Worm (Caenorhabditis elegans) whole organism, young adult: ENCODE measurements around the gene M04G7.2.

Experiments used
- C06A6.2 ChIP-seq: fragments of 200-800 bp; sonication (Bioruptor generic); conservative IDR thresholded peaks from 2 replicates; pipeline ENCODE4 v1.3.6; 2022; ENCODE audit warnings: missing genetic modification characterization, missing compliant biosample characterization
- F39B2.1 ChIP-seq: fragments of 200-800 bp; sonication (Bioruptor generic); IDR thresholded peaks from 2 replicates; pipeline ENCODE4 v1.3.6; 2022; ENCODE audit warnings: missing genetic modification reagents, missing genetic modification characterization, missing compliant biosample characterization
- F57A8.1 ChIP-seq: fragments of 200-800 bp; sonication (Bioruptor generic); optimal IDR thresholded peaks from 2 replicates; lab custom pipeline; 2018; ENCODE audit warnings: mild to moderate bottlenecking, missing genetic modification characterization, moderate library complexity, missing compliant biosample characterization
- K11D2.4 ChIP-seq: fragments of 200-800 bp; sonication (Bioruptor generic); IDR thresholded peaks from 2 replicates; pipeline ENCODE4 v1.3.6; 2022; ENCODE audit warnings: missing genetic modification reagents, missing genetic modification characterization, missing compliant biosample characterization
- K12H6.12 ChIP-seq: fragments of 200-800 bp; sonication (Bioruptor generic); optimal IDR thresholded peaks from 2 replicates; lab custom pipeline; 2018; ENCODE audit warnings: mild to moderate bottlenecking, missing genetic modification characterization, missing compliant biosample characterization
- T07F8.4 ChIP-seq: sonication (generic microtip); optimal IDR thresholded peaks from 2 replicates; lab custom pipeline; 2016; ENCODE audit warnings: mild to moderate bottlenecking, missing genetic modification characterization, moderate library complexity, missing compliant biosample characterization
- T26A5.8 ChIP-seq: sonication (generic microtip); optimal IDR thresholded peaks from 2 replicates; lab custom pipeline; 2016; ENCODE audit warnings: missing genetic modification characterization, missing compliant biosample characterization
- Y53F4B.3 ChIP-seq: fragments of 200-800 bp; sonication (Bioruptor generic); IDR thresholded peaks from 2 replicates; pipeline ENCODE4 v1.3.6; 2022; ENCODE audit warnings: missing genetic modification reagents, missing genetic modification characterization, missing compliant biosample characterization
- Y67H2A.10 ChIP-seq: fragments of 200-800 bp; sonication (Bioruptor generic); conservative IDR thresholded peaks from 2 replicates; pipeline ENCODE4 v1.3.6; 2022; ENCODE audit warnings: missing genetic modification reagents, missing genetic modification characterization, missing compliant biosample characterization
- Y95B8A.8 ChIP-seq: fragments of 200-800 bp; sonication (Bioruptor generic); IDR thresholded peaks from 2 replicates; pipeline ENCODE4 v1.3.6; 2022; ENCODE audit warnings: missing genetic modification reagents, missing genetic modification characterization, missing compliant biosample characterization
- ZK185.1 ChIP-seq: sonication (generic microtip); optimal IDR thresholded peaks from 2 replicates; lab custom pipeline; 2016; ENCODE audit warnings: mild to moderate bottlenecking, missing genetic modification characterization, missing compliant biosample characterization; ENCODE audit not compliant: poor library complexity, severe bottlenecking
- akir-1 ChIP-seq: fragments of 200-800 bp; sonication (Bioruptor generic); optimal IDR thresholded peaks from 2 replicates; lab custom pipeline; 2018; ENCODE audit warnings: mild to moderate bottlenecking, missing genetic modification characterization, moderate library complexity, missing compliant biosample characterization
- ama-1 ChIP-seq, 3 experiments: fragments of 150-350 bp in 1 of 3; sonication (generic microtip) in 2 of 3; optimal IDR thresholded peaks; 2 replicates each; lab custom pipeline; 2014 to 2018; ENCODE audit warnings: missing biosample characterization in 2 of 3, missing genetic modification characterization in 2 of 3, missing genetic modification reagents in 2 of 3
- aptf-3 ChIP-seq: fragments of 200-800 bp; sonication (Bioruptor generic); IDR thresholded peaks from 2 replicates; pipeline ENCODE4 v1.3.6; 2022; ENCODE audit warnings: missing genetic modification characterization, missing compliant biosample characterization
- attf-3 ChIP-seq: fragments of 200-800 bp; sonication (Bioruptor generic); conservative IDR thresholded peaks from 2 replicates; pipeline ENCODE4 v1.3.6; 2022; ENCODE audit warnings: missing genetic modification reagents, missing genetic modification characterization, missing compliant biosample characterization
- bed-2 ChIP-seq: fragments of 200-800 bp; sonication (Bioruptor generic); IDR thresholded peaks from 2 replicates; pipeline ENCODE4 v1.3.6; 2022; ENCODE audit warnings: missing genetic modification reagents, missing genetic modification characterization, missing compliant biosample characterization
- cebp-1 ChIP-seq, 2 experiments: fragments of 200-800 bp in 1 of 2; sonication (Bioruptor generic) in 1 of 2; sonication (generic microtip) in 1 of 2; IDR thresholded peaks in 1 of 2; optimal IDR thresholded peaks in 1 of 2; 2 replicates each; pipeline versions ENCODE4 v1.3.6 to Lab custom; 2017 to 2022; ENCODE audit warnings: missing compliant biosample characterization in 2 of 2, missing genetic modification characterization in 2 of 2, mild to moderate bottlenecking in 1 of 2, missing genetic modification reagents in 1 of 2, moderate library complexity in 1 of 2
- ceh-27 ChIP-seq: fragments of 200-800 bp; sonication (Bioruptor generic); optimal IDR thresholded peaks from 2 replicates; lab custom pipeline; 2018; ENCODE audit warnings: mild to moderate bottlenecking, missing genetic modification characterization, moderate library complexity, missing compliant biosample characterization
- chd-7 ChIP-seq: sonication (generic microtip); optimal IDR thresholded peaks from 2 replicates; lab custom pipeline; 2016; ENCODE audit warnings: mild to moderate bottlenecking, missing genetic modification characterization, moderate library complexity, missing compliant biosample characterization
- egl-44 ChIP-seq: fragments of 200-800 bp; sonication (Bioruptor generic); IDR thresholded peaks from 2 replicates; pipeline ENCODE4 v1.3.6; 2022; ENCODE audit warnings: missing genetic modification reagents, missing genetic modification characterization, missing compliant biosample characterization
- him-1 ChIP-seq: sonication (generic microtip); optimal IDR thresholded peaks from 2 replicates; lab custom pipeline; 2016; ENCODE audit warnings: missing genotype, missing genetic modification reagents, missing genetic modification characterization, missing compliant biosample characterization
- hlh-12 ChIP-seq: sonication (generic microtip); optimal IDR thresholded peaks from 2 replicates; lab custom pipeline; 2016; ENCODE audit warnings: missing genetic modification characterization, missing compliant biosample characterization
- hlh-26 ChIP-seq: fragments of 200-800 bp; sonication (Bioruptor generic); conservative IDR thresholded peaks from 2 replicates; pipeline ENCODE4 v1.3.6; 2022; ENCODE audit warnings: missing genetic modification reagents, missing genetic modification characterization, missing compliant biosample characterization
- hmg-1.2 ChIP-seq: fragments of 200-800 bp; sonication (Bioruptor generic); IDR thresholded peaks from 2 replicates; pipeline ENCODE4 v1.3.6; 2022; ENCODE audit warnings: missing genetic modification reagents, missing genetic modification characterization, missing compliant biosample characterization
- hrde-1 ChIP-seq: sonication (generic microtip); optimal IDR thresholded peaks from 2 replicates; lab custom pipeline; 2016; ENCODE audit warnings: missing genetic modification characterization, mild to moderate bottlenecking, missing compliant biosample characterization, moderate library complexity, missing genotype, missing genetic modification reagents, borderline replicate concordance
- hsf-1 ChIP-seq: fragments of 200-800 bp; sonication (Bioruptor generic); IDR thresholded peaks from 2 replicates; pipeline ENCODE4 v1.3.6; 2022; ENCODE audit warnings: missing genetic modification reagents, missing genetic modification characterization, missing compliant biosample characterization
- let-526 ChIP-seq: fragments of 200-800 bp; sonication (Bioruptor generic); IDR thresholded peaks from 2 replicates; pipeline ENCODE4 v1.3.6; 2022; ENCODE audit warnings: missing genetic modification reagents, missing genetic modification characterization, missing compliant biosample characterization
- lin-40 ChIP-seq: sonication (generic microtip); optimal IDR thresholded peaks from 2 replicates; lab custom pipeline; 2016; ENCODE audit warnings: missing genetic modification characterization, mild to moderate bottlenecking, missing compliant biosample characterization, missing genotype, missing genetic modification reagents
- lin-54 ChIP-seq: fragments of 200-800 bp; sonication (Bioruptor generic); optimal IDR thresholded peaks from 2 replicates; lab custom pipeline; 2018; ENCODE audit warnings: mild to moderate bottlenecking, missing genetic modification characterization, missing compliant biosample characterization
- madf-3 ChIP-seq: fragments of 200-800 bp; sonication (Bioruptor generic); IDR thresholded peaks from 2 replicates; pipeline ENCODE4 v1.3.6; 2022; ENCODE audit warnings: missing genetic modification reagents, missing genetic modification characterization, missing compliant biosample characterization
- mcd-1 ChIP-seq: fragments of 200-800 bp; sonication (Bioruptor generic); IDR thresholded peaks from 2 replicates; pipeline ENCODE4 v1.3.6; 2022; ENCODE audit warnings: missing genetic modification reagents, missing genetic modification characterization, missing compliant biosample characterization
- nfya-2 ChIP-seq: fragments of 200-800 bp; sonication (Bioruptor generic); IDR thresholded peaks from 2 replicates; pipeline ENCODE4 v1.3.6; 2022; ENCODE audit warnings: missing genetic modification reagents, missing genetic modification characterization, missing compliant biosample characterization
- nhr-179 ChIP-seq: sonication (generic microtip); optimal IDR thresholded peaks from 2 replicates; lab custom pipeline; 2016; ENCODE audit warnings: mild to moderate bottlenecking, missing genetic modification characterization, missing compliant biosample characterization
- pbrm-1 ChIP-seq: fragments of 200-800 bp; sonication (Bioruptor generic); IDR thresholded peaks from 2 replicates; pipeline ENCODE4 v1.3.6; 2022; ENCODE audit warnings: missing genetic modification reagents, missing genetic modification characterization, missing compliant biosample characterization
- pha-4 ChIP-seq: fragments of 150-350 bp; sonication (generic microtip); optimal IDR thresholded peaks from 2 replicates; lab custom pipeline; 2014; ENCODE audit warnings: missing biosample characterization, missing genetic modification reagents, missing genetic modification characterization
- rcor-1 ChIP-seq: fragments of 200-800 bp; sonication (Bioruptor generic); IDR thresholded peaks from 2 replicates; pipeline ENCODE4 v1.3.6; 2022; ENCODE audit warnings: missing genetic modification reagents, missing genetic modification characterization, missing compliant biosample characterization
- rpc-1 ChIP-seq, 2 experiments: fragments of 150-350 bp in 1 of 2; sonication (generic microtip) in 1 of 2; optimal IDR thresholded peaks; 2 replicates each; lab custom pipeline; 2014 to 2018; ENCODE audit warnings: missing biosample characterization in 1 of 2, missing genetic modification characterization in 1 of 2, missing genetic modification reagents in 1 of 2, missing genotype in 1 of 2
- sdz-38 ChIP-seq: sonication (generic microtip); optimal IDR thresholded peaks from 2 replicates; lab custom pipeline; 2016; ENCODE audit warnings: missing genotype, missing genetic modification characterization, missing compliant biosample characterization
- snpc-1.1 ChIP-seq: sonication (generic microtip); optimal IDR thresholded peaks from 2 replicates; lab custom pipeline; 2017; ENCODE audit warnings: missing genetic modification characterization, mild to moderate bottlenecking, missing compliant biosample characterization, antibody characterized with exemption, moderate library complexity, missing genotype, missing genetic modification reagents; ENCODE audit not compliant: insufficient read depth
- snpc-3.4 ChIP-seq: sonication (generic microtip); optimal IDR thresholded peaks from 2 replicates; lab custom pipeline; 2017; ENCODE audit warnings: missing genetic modification characterization, mild to moderate bottlenecking, missing compliant biosample characterization, antibody characterized with exemption, moderate library complexity, missing genotype, missing genetic modification reagents
- snpc-4 ChIP-seq, 5 experiments: fragments of 150-350 bp in 1 of 5; sonication (generic microtip) in 4 of 5; optimal IDR thresholded peaks; 2 replicates each; lab custom pipeline; 2014 to 2018; ENCODE audit warnings: missing genetic modification characterization in 5 of 5, missing biosample characterization in 3 of 5, antibody characterized with exemption in 2 of 5, mild to moderate bottlenecking in 2 of 5, missing compliant biosample characterization in 2 of 5, missing genotype in 2 of 5, moderate library complexity in 2 of 5, missing genetic modification reagents in 1 of 5
- tbp1 ChIP-seq: fragments of 200-800 bp; sonication (Bioruptor generic); optimal IDR thresholded peaks from 2 replicates; lab custom pipeline; 2018; ENCODE audit warnings: mild to moderate bottlenecking, missing genetic modification characterization, missing compliant biosample characterization
- zim-3 ChIP-seq: sonication (generic microtip); optimal IDR thresholded peaks from 2 replicates; lab custom pipeline; 2017; ENCODE audit warnings: mild to moderate bottlenecking, missing genetic modification characterization, moderate library complexity, missing compliant biosample characterization
- ztf-18 ChIP-seq: sonication (generic microtip); optimal IDR thresholded peaks from 2 replicates; lab custom pipeline; 2016; ENCODE audit warnings: missing genotype, mild to moderate bottlenecking, missing genetic modification characterization, missing compliant biosample characterization
- ztf-22 ChIP-seq: fragments of 200-800 bp; sonication (Bioruptor generic); optimal IDR thresholded peaks from 2 replicates; lab custom pipeline; 2018; ENCODE audit warnings: mild to moderate bottlenecking, missing genetic modification characterization, moderate library complexity, missing compliant biosample characterization
- ztf-25 ChIP-seq: fragments of 200-800 bp; sonication (Bioruptor generic); IDR thresholded peaks from 2 replicates; pipeline ENCODE4 v1.3.6; 2022; ENCODE audit warnings: missing genetic modification reagents, missing genetic modification characterization, missing compliant biosample characterization

Gene M04G7.2

ce11 chrIV:419674-420073, 41.2 kb downstream of the M04G7.2 start, which contains the start of gene eri-1 (continued):
- TF ChIP-seq C06A6.2 (GFP tag; lab: Robert Waterston, UW) (no peak), bed-2 (GFP tag; lab: Robert Waterston, UW) (no peak), ceh-27 (no peak), K11D2.4 (GFP tag; lab: Robert Waterston, UW) (no peak), T26A5.8 (tag; lab: Kevin White, UChicago) (peak; percentile 7), Y67H2A.10 (GFP tag; lab: Robert Waterston, UW) (no peak), him-1 (tag; lab: Kevin White, UChicago) (no peak), snpc-4 (GFP tag; optimal IDR thresholded peaks at IDR 0.05; lab: Kevin White, UChicago) (no peak), snpc-4 (tag; optimal IDR thresholded peaks at IDR 0.05; lab: Kevin White, UChicago) (no peak), hrde-1 (tag; lab: Kevin White, UChicago) (peak; percentile 70), ztf-18 (tag; lab: Kevin White, UChicago) (no peak), Y53F4B.3 (GFP tag; lab: Robert Waterston, UW) (no peak), F39B2.1 (GFP tag; lab: Robert Waterston, UW) (0 out of 2 replicates have a peak, but pooled peaks have one; percentile 52), egl-44 (no peak), mcd-1 (GFP tag; lab: Robert Waterston, UW) (no peak), rpc-1 (optimal IDR thresholded peaks at IDR 0.05; lab: Kevin White, UChicago) (no peak), rpc-1 (tag; optimal IDR thresholded peaks at IDR 0.05; lab: Kevin White, UChicago) (no peak), snpc-3.4 (tag; lab: Kevin White, UChicago) (no peak), tbp1 (GFP tag; lab: Kevin White, UChicago) (no peak), nfya-2 (no peak), hsf-1 (GFP tag; lab: Robert Waterston, UW) (peak; percentile 50; the same call in 1 of the 2 replicates), snpc-1.1 (tag; lab: Kevin White, UChicago) (no peak), attf-3 (no peak), rcor-1 (GFP tag; lab: Robert Waterston, UW) (no peak), cebp-1 (GFP tag; IDR thresholded peaks at IDR 0.05; lab: Robert Waterston, UW) (no peak; the same call in 1 of the 2 replicates), cebp-1 (tag; optimal IDR thresholded peaks at IDR 0.05; lab: Kevin White, UChicago) (peak; percentile 25), let-526 (no peak), ama-1 (optimal IDR thresholded peaks at IDR 0.05; lab: Kevin White, UChicago) (no peak), ama-1 (GFP tag; optimal IDR thresholded peaks at IDR 0.05; lab: Kevin White, UChicago) (peak in 1 of 2 experiments; percentile 36), T07F8.4 (no peak), F57A8.1 (no peak), ZK185.1 (no peak), nhr-179 (tag; lab: Kevin White, UChicago) (no peak), ztf-25 (no peak), chd-7 (tag; lab: Kevin White, UChicago) (no peak), hlh-12 (tag; lab: Kevin White, UChicago) (no peak), K12H6.12 (tag; lab: Kevin White, UChicago) (no peak), lin-40 (tag; lab: Kevin White, UChicago) (no peak), ztf-22 (GFP tag; lab: Kevin White, UChicago) (no peak), zim-3 (no peak), pha-4 (tag; lab: Kevin White, UChicago) (no peak), akir-1 (GFP tag; lab: Kevin White, UChicago) (no peak), madf-3 (peak; percentile 77; the same call in 1 of the 2 replicates), lin-54 (GFP tag; lab: Kevin White, UChicago) (no peak), hmg-1.2 (GFP tag; lab: Robert Waterston, UW) (no peak), pbrm-1 (GFP tag; lab: Robert Waterston, UW) (no peak), Y95B8A.8 (GFP tag; lab: Robert Waterston, UW) (no peak), aptf-3 (GFP tag; lab: Robert Waterston, UW) (no peak), sdz-38 (no peak), hlh-26 (GFP tag; lab: Robert Waterston, UW) (no peak)
